Worm (Caenorhabditis elegans) whole organism, midembryonic: ENCODE data around the gene hmg-4.

Source experiments
- T22C8.4 ChIP-seq: fragments of 200-800 bp; sonication (Bioruptor generic); IDR thresholded peaks from 2 replicates; pipeline ENCODE4 v1.3.6; 2022; ENCODE audit warnings: missing genetic modification characterization, missing compliant biosample characterization
- klf-2 ChIP-seq: fragments of 200-800 bp; sonication (Bioruptor generic); conservative IDR thresholded peaks from 2 replicates; pipeline ENCODE4 v1.3.6; 2022; ENCODE audit warnings: missing genetic modification reagents, missing genetic modification characterization, missing compliant biosample characterization
- tab-1 ChIP-seq: fragments of 200-800 bp; sonication (Bioruptor generic); IDR thresholded peaks from 2 replicates; pipeline ENCODE4 v1.3.6; 2022; ENCODE audit warnings: missing genetic modification characterization, missing compliant biosample characterization

- no peak for TF ChIP-seq klf-2 (GFP tag; lab: Robert Waterston, UW)
- TF ChIP-seq T22C8.4 (GFP tag; lab: Robert Waterston, UW) = no peak
- no peak for TF ChIP-seq tab-1 (GFP tag; lab: Robert Waterston, UW)
Measured at ce11 chrIII:7399004-7399403, 17.6 kb upstream of the hmg-4 start.
